Fruit fly (Drosophila melanogaster): ENCODE results near the gene CG42393.

CG42393 gene

dm6 chr3L:17999406-18000101 lies 43.0 kb upstream of the CG42393 start (continued):
- TF ChIP-seq CG10669 (GFP tag; optimal IDR thresholded peaks at IDR 0.05) (peak; percentile 93), CG10631 (GFP tag; optimal IDR thresholded peaks at IDR 0.05) (peak; percentile 85), CG31627 (GFP tag; optimal IDR thresholded peaks at IDR 0.05) (peak; percentile 93), Hr39 (GFP tag; optimal IDR thresholded peaks at IDR 0.05) (peak; percentile 93), CG7368 (GFP tag; optimal IDR thresholded peaks at IDR 0.05) (peak; percentile 92), Smox (GFP tag; optimal IDR thresholded peaks at IDR 0.05) (peak; percentile 95), CG6792 (GFP tag; optimal IDR thresholded peaks at IDR 0.05) (peak; percentile 94), CG3919 (GFP tag; optimal IDR thresholded peaks at IDR 0.05) (peak; percentile 95), vri (GFP tag; optimal IDR thresholded peaks at IDR 0.05) (peak; percentile 98), CG11294 (GFP tag; IDR thresholded peaks at IDR 0.05) (peak; percentile 68; the same call in 1 of the 2 replicates)

- TF ChIP-seq Gug (GFP tag; IDR thresholded peaks at IDR 0.05), result no peak
- no peak for TF ChIP-seq Ets96B (tag; optimal IDR thresholded peaks at IDR 0.05)
- no peak for TF ChIP-seq CG16779 (tag; optimal IDR thresholded peaks at IDR 0.05)
- TF ChIP-seq Sox102F (GFP tag; optimal IDR thresholded peaks at IDR 0.05), result no peak
- TF ChIP-seq pdm3 (GFP tag; optimal IDR thresholded peaks at IDR 0.05), result no peak
- no peak for TF ChIP-seq Lpt (GFP tag; optimal IDR thresholded peaks at IDR 0.05)
- TF ChIP-seq CG8119 (GFP tag; IDR thresholded peaks at IDR 0.05), result no peak
- no peak for TF ChIP-seq acj6 (GFP tag; optimal IDR thresholded peaks at IDR 0.05)
- no peak for TF ChIP-seq CG7368 (GFP tag; optimal IDR thresholded peaks at IDR 0.05)
- TF ChIP-seq CG11902 (GFP tag; optimal IDR thresholded peaks at IDR 0.05), result no peak
- no peak for TF ChIP-seq CG6276 (GFP tag; optimal IDR thresholded peaks at IDR 0.05)
- TF ChIP-seq dsx (GFP tag; optimal IDR thresholded peaks at IDR 0.05; ENCODE audit: poor library complexity, severe bottlenecking), result no peak
These were observed 42.4 kb upstream of the CG42393 start for dm6 chr3L:18000102-18000488.

dm6 chr3L:18000943-18001342 lies 41.6 kb upstream of the CG42393 start:
- no peak for TF ChIP-seq CG6163 (GFP tag; IDR thresholded peaks at IDR 0.05)
- TF ChIP-seq dsx (GFP tag; optimal IDR thresholded peaks at IDR 0.05; ENCODE audit: poor library complexity, severe bottlenecking), result no peak
- TF ChIP-seq CG11902 (GFP tag; optimal IDR thresholded peaks at IDR 0.05), result no peak
- no peak for TF ChIP-seq CG10669 (GFP tag; optimal IDR thresholded peaks at IDR 0.05)
- no peak for TF ChIP-seq lz (GFP tag; optimal IDR thresholded peaks at IDR 0.05)
- no peak for TF ChIP-seq CG4318 (GFP tag; optimal IDR thresholded peaks at IDR 0.05)
- no peak for TF ChIP-seq CG6792 (GFP tag; optimal IDR thresholded peaks at IDR 0.05)
- TF ChIP-seq ss (GFP tag; optimal IDR thresholded peaks at IDR 0.05), result no peak
- TF ChIP-seq CG10631 (GFP tag; optimal IDR thresholded peaks at IDR 0.05), result no peak
- TF ChIP-seq esn (GFP tag; optimal IDR thresholded peaks at IDR 0.05), result no peak
- no peak for TF ChIP-seq pdm3 (GFP tag; optimal IDR thresholded peaks at IDR 0.05)
- no peak for TF ChIP-seq Eip75B (GFP tag; optimal IDR thresholded peaks at IDR 0.05)
- TF ChIP-seq svp (GFP tag), result peak; percentile 98
- TF ChIP-seq Eip78C (GFP tag), result peak; percentile 71
- no peak for TF ChIP-seq Hr39 (GFP tag; optimal IDR thresholded peaks at IDR 0.05)
- no peak for TF ChIP-seq Blimp-1 (GFP tag; optimal IDR thresholded peaks at IDR 0.05)

- TF ChIP-seq pdm3 (GFP tag; optimal IDR thresholded peaks at IDR 0.05) (no peak), ss (GFP tag; optimal IDR thresholded peaks at IDR 0.05) (peak; percentile 50 to 58), CG6854 (GFP tag; optimal IDR thresholded peaks at IDR 0.05) (peak; percentile 49), cyc (GFP tag; optimal IDR thresholded peaks at IDR 0.05) (no peak), fkh (GFP tag; optimal IDR thresholded peaks at IDR 0.05) (no peak), Met (GFP tag; optimal IDR thresholded peaks at IDR 0.05) (peak; percentile 27), svp (GFP tag) (peak; percentile 59), Eip93F (GFP tag; optimal IDR thresholded peaks at IDR 0.05) (peak; percentile 81), Ets21C (GFP tag; optimal IDR thresholded peaks at IDR 0.05) (no peak), CG6163 (GFP tag; IDR thresholded peaks at IDR 0.05) (peak; percentile 20; the same call in 1 of the 3 replicates), CG10669 (GFP tag; optimal IDR thresholded peaks at IDR 0.05) (no peak), CG1621 (tag; optimal IDR thresholded peaks at IDR 0.05) (peak; percentile 33), vri (GFP tag; optimal IDR thresholded peaks at IDR 0.05) (peak; percentile 66), salr (GFP tag; optimal IDR thresholded peaks at IDR 0.05) (no peak), CG6792 (GFP tag; optimal IDR thresholded peaks at IDR 0.05) (no peak), Eip78C (GFP tag) (peak; percentile 56), CG6808 (GFP tag; optimal IDR thresholded peaks at IDR 0.05) (peak; percentile 34)
These were observed 40.9 kb upstream of the CG42393 start for dm6 chr3L:18001571-18002045.

Measured in whole organism, prepupa.